Worm (Caenorhabditis elegans): Measurements from ENCODE around the gene F36G9.15.

DNA sequence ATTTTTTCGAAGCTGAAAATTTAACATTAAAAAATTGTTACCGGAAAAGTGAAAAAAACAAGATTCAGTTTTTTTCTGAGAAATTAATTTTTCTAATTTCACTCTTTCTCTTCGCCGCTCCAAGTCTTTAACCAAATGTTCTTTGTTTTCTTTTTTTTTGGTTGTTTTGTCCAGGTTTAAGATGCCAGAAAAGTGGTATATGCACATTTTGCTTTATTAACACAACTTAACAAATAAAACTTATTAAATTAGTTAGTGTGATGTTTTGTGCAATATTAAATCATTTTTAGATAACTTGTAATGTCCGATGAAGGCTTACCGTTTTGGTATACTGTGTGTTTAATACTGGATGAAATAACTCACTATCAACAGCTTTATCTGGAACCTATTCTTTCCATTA lies 44.8 kb downstream of the F36G9.15 start, which contains the start of gene srw-53:
- TF ChIP-seq elt-3 (tag; optimal IDR thresholded peaks at IDR 0.05) = no peak
- TF ChIP-seq unc-62 (GFP tag; optimal IDR thresholded peaks at IDR 0.05) = no peak
- TF ChIP-seq egl-27 (tag; optimal IDR thresholded peaks at IDR 0.05) = no peak
- TF ChIP-seq nhr-12 (tag; optimal IDR thresholded peaks at IDR 0.05) = no peak
- TF ChIP-seq nhr-23 (tag; optimal IDR thresholded peaks at IDR 0.05) = no peak
- no peak for TF ChIP-seq nhr-76 (tag; optimal IDR thresholded peaks at IDR 0.05)
- TF ChIP-seq ztf-11 (tag; optimal IDR thresholded peaks at IDR 0.05) = no peak
- TF ChIP-seq lin-15B (tag; optimal IDR thresholded peaks at IDR 0.05) = no peak
- TF ChIP-seq fkh-10 (GFP tag; optimal IDR thresholded peaks at IDR 0.05) = no peak
- TF ChIP-seq aly-2 (tag; optimal IDR thresholded peaks at IDR 0.05) = no peak
- TF ChIP-seq nhr-77 (tag; optimal IDR thresholded peaks at IDR 0.05) = no peak
- TF ChIP-seq ama-1 (optimal IDR thresholded peaks at IDR 0.05) = no peak
